Fruit fly (Drosophila melanogaster): ENCODE measurements around the gene AdoR.

AdoR gene

DNA sequence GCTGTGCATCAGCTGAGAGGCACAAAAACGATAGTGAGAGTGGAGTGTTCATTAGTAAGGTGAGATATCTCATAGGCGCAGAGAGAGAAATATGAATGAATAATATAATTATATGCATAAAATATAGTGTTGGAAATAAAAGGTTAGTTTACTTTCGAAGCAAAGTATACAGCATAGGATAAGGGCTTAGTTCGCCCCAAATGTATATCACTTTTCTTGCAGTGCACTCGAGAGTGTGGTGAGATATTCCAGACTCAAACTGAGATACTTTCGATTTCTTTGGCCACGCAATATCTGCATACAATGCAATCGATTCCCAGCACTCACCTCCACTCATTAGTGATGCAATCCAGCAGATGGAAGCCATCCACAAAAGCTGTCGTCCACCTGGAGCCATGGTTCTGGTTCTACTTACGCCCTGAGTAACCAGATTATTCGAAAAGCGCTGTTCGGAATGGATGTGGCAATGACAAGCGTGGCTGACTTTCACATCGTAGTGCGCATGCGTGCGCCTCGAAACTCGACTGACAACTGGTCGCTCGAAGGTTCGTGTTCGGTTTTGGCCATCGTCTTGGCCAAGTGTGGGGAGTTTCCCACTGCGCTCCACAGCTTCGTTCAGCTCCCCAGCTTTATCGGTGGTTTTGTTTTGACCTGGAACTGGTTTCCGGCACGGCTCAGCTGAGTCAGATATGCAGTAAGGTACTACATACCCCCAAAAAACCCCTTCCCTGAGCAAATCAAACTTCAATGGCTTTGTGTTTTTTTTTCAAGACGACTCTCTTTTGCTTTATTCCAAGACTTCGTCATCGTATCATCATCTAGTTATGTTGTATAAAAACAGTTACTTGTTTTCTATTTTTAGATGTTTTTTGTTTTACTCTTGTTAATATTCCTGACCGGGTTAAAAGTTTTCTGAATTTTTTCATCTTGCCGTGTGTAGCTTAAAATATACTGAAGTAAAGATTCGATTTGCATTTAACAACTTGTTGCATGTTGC lies 21.6 kb upstream of the AdoR start, which contains the start of gene Rsod (continued):
- TF ChIP-seq Aef1 (GFP tag; IDR thresholded peaks at IDR 0.05): peak; percentile 48; the same call in 2 of the 3 replicates
- no peak for TF ChIP-seq CG15696 (tag; optimal IDR thresholded peaks at IDR 0.05)
- peak; percentile 35; the same call in 2 of the 3 replicates for TF ChIP-seq croc (GFP tag; conservative IDR thresholded peaks at IDR 0.05)
- peak; percentile 65 for TF ChIP-seq CG12769 (tag; optimal IDR thresholded peaks at IDR 0.05)
- no peak for TF ChIP-seq CG3838 (GFP tag; optimal IDR thresholded peaks at IDR 0.05)
- TF ChIP-seq Asciz (GFP tag; optimal IDR thresholded peaks at IDR 0.05): peak; percentile 59
- TF ChIP-seq scrt (GFP tag; optimal IDR thresholded peaks at IDR 0.05): no peak
- TF ChIP-seq sc (optimal IDR thresholded peaks at IDR 0.05): no peak
- TF ChIP-seq sc (GFP tag; optimal IDR thresholded peaks at IDR 0.05): peak; percentile 50
- peak; percentile 47 for TF ChIP-seq Hsf (GFP tag; optimal IDR thresholded peaks at IDR 0.05)
- TF ChIP-seq Sin3A (optimal IDR thresholded peaks at IDR 0.05): no peak
- TF ChIP-seq Taf1 (GFP tag; IDR thresholded peaks at IDR 0.05): peak; percentile 61
- peak; percentile 61; the same call in 1 of the 2 replicates for TF ChIP-seq CG32532 (GFP tag; IDR thresholded peaks at IDR 0.05)
- no peak for TF ChIP-seq ac (GFP tag; optimal IDR thresholded peaks at IDR 0.05)
- TF ChIP-seq pros (GFP tag; optimal IDR thresholded peaks at IDR 0.05): peak; percentile 56
- TF ChIP-seq CG12236 (GFP tag; optimal IDR thresholded peaks at IDR 0.05): no peak
- TF ChIP-seq Fer2 (tag; optimal IDR thresholded peaks at IDR 0.05): no peak
- TF ChIP-seq sna (GFP tag; IDR thresholded peaks at IDR 0.05; ENCODE audit: partially characterized antibody): no peak
- TF ChIP-seq schlank (tag; optimal IDR thresholded peaks at IDR 0.05): no peak
- no peak for TF ChIP-seq lbe (GFP tag; optimal IDR thresholded peaks at IDR 0.05)
- TF ChIP-seq Sox102F (GFP tag; optimal IDR thresholded peaks at IDR 0.05): peak; percentile 72
- TF ChIP-seq pho (GFP tag; optimal IDR thresholded peaks at IDR 0.05): no peak
- TF ChIP-seq CG8388 (GFP tag; optimal IDR thresholded peaks at IDR 0.05): peak; percentile 67
- no peak for TF ChIP-seq CG4328 (GFP tag; optimal IDR thresholded peaks at IDR 0.05)
- no peak for TF ChIP-seq CG13287 (GFP tag; IDR thresholded peaks at IDR 0.05; ENCODE audit: partially characterized antibody)
- TF ChIP-seq tio (GFP tag; optimal IDR thresholded peaks at IDR 0.05): peak; percentile 15
- no peak for TF ChIP-seq CG4424 (GFP tag; optimal IDR thresholded peaks at IDR 0.05)
- peak; percentile 59 for TF ChIP-seq Xbp1 (GFP tag; optimal IDR thresholded peaks at IDR 0.05)
- no peak for TF ChIP-seq vnd (GFP tag; IDR thresholded peaks at IDR 0.05; ENCODE audit: partially characterized antibody)
- no peak for TF ChIP-seq CG18011 (GFP tag; optimal IDR thresholded peaks at IDR 0.05)
- TF ChIP-seq CG31224 (GFP tag; IDR thresholded peaks at IDR 0.05): peak; percentile 28; the same call in 1 of the 2 replicates
- TF ChIP-seq Jarid2 (GFP tag; optimal IDR thresholded peaks at IDR 0.05): peak; percentile 55
- peak; percentile 62 for TF ChIP-seq CG7839 (tag; optimal IDR thresholded peaks at IDR 0.05)
- TF ChIP-seq CG8281 (tag; optimal IDR thresholded peaks at IDR 0.05): no peak
- no peak for TF ChIP-seq Scr (GFP tag; IDR thresholded peaks at IDR 0.05; ENCODE audit: partially characterized antibody)
- peak; percentile 27; the same call in 1 of the 2 replicates for TF ChIP-seq Nf-YA (GFP tag; IDR thresholded peaks at IDR 0.05)
- peak; percentile 52 for TF ChIP-seq CG12219 (GFP tag; optimal IDR thresholded peaks at IDR 0.05)
- peak; percentile 92 for TF ChIP-seq vvl (GFP tag; IDR thresholded peaks at IDR 0.05)
- TF ChIP-seq CG10431 (GFP tag; optimal IDR thresholded peaks at IDR 0.05): peak; percentile 27
- no peak for TF ChIP-seq Dref (GFP tag; IDR thresholded peaks at IDR 0.05)
- TF ChIP-seq Atf-2 (GFP tag; optimal IDR thresholded peaks at IDR 0.05): no peak
- no peak for TF ChIP-seq repo (GFP tag; optimal IDR thresholded peaks at IDR 0.05)
- peak; percentile 37 for TF ChIP-seq ftz-f1 (GFP tag; optimal IDR thresholded peaks at IDR 0.05)
- no peak for TF ChIP-seq CG12942 (GFP tag; optimal IDR thresholded peaks at IDR 0.05)
- TF ChIP-seq CG17328 (GFP tag; IDR thresholded peaks at IDR 0.05): peak; percentile 78
- TF ChIP-seq HLHmδ (GFP tag; optimal IDR thresholded peaks at IDR 0.05): no peak
- no peak for TF ChIP-seq klu (GFP tag; IDR thresholded peaks at IDR 0.05)
- TF ChIP-seq CG1832 (GFP tag; optimal IDR thresholded peaks at IDR 0.05): no peak

Measured in whole organism, embryonic.